Worm (Caenorhabditis elegans): ENCODE data around the gene eef-1A.1.

ce11 chrIII:6953373-6953772 is 18.1 kb downstream of the eef-1A.1 start:
- TF ChIP-seq tra-4 (tag; optimal IDR thresholded peaks at IDR 0.05) = no peak
- no peak for TF ChIP-seq hmg-4 (GFP tag; optimal IDR thresholded peaks at IDR 0.05)
- TF ChIP-seq ama-1 (optimal IDR thresholded peaks at IDR 0.05) = no peak
- no peak for TF ChIP-seq hmbx-1 (tag; optimal IDR thresholded peaks at IDR 0.05)
- TF ChIP-seq scrt-1 (GFP tag; IDR thresholded peaks at IDR 0.05) = no peak
- TF ChIP-seq flt-1 (GFP tag; IDR thresholded peaks at IDR 0.05) = no peak
- TF ChIP-seq pes-1 (GFP tag; IDR thresholded peaks at IDR 0.05) = no peak
- no peak for TF ChIP-seq tbx-11 (GFP tag; IDR thresholded peaks at IDR 0.05)
- TF ChIP-seq sea-1 (GFP tag; conservative IDR thresholded peaks at IDR 0.05) = no peak
- TF ChIP-seq F13C5.2 (tag; optimal IDR thresholded peaks at IDR 0.05) = no peak
- no peak for TF ChIP-seq hnd-1 (tag; optimal IDR thresholded peaks at IDR 0.05)
- no peak for TF ChIP-seq B0310.2 (tag; optimal IDR thresholded peaks at IDR 0.05)
- TF ChIP-seq ets-7 (tag; optimal IDR thresholded peaks at IDR 0.05) = no peak

Data from whole organism, early embryonic.